Worm (Caenorhabditis elegans) whole organism, L2 larva: ENCODE results near the gene rig-3.

Experiments
- C34F6.9 ChIP-seq: fragments of 150-350 bp; optimal IDR thresholded peaks from 2 replicates; lab custom pipeline; 2014; ENCODE audit warnings: missing biosample characterization, missing genetic modification characterization
- F13H6.1 ChIP-seq: sonication (generic microtip); optimal IDR thresholded peaks from 2 replicates; lab custom pipeline; 2016; ENCODE audit warnings: missing genetic modification characterization, missing compliant biosample characterization
- R02D3.7 ChIP-seq: fragments of 150-350 bp; optimal IDR thresholded peaks from 2 replicates; lab custom pipeline; 2014; ENCODE audit warnings: missing biosample characterization, missing genetic modification characterization
- Y55F3AM.14 ChIP-seq: fragments of 200-800 bp; sonication (Bioruptor generic); optimal IDR thresholded peaks from 2 replicates; lab custom pipeline; 2018; ENCODE audit warnings: mild to moderate bottlenecking, missing genetic modification characterization, missing compliant biosample characterization
- alr-1 ChIP-seq: fragments of 150-350 bp; optimal IDR thresholded peaks from 2 replicates; lab custom pipeline; 2014; ENCODE audit warnings: missing biosample characterization, missing genetic modification characterization
- aly-2 ChIP-seq: fragments of 150-350 bp; optimal IDR thresholded peaks from 2 replicates; lab custom pipeline; 2014; ENCODE audit warnings: missing biosample characterization, missing genetic modification characterization
- ama-1 ChIP-seq: fragments of 150-350 bp; optimal IDR thresholded peaks from 2 replicates; lab custom pipeline; 2018; ENCODE audit warnings: inconsistent platforms
- blmp-1 ChIP-seq: sonication (generic microtip); optimal IDR thresholded peaks from 2 replicates; lab custom pipeline; 2017; ENCODE audit warnings: missing genetic modification characterization, mild to moderate bottlenecking, missing compliant biosample characterization, antibody characterized with exemption, moderate library complexity; ENCODE audit not compliant: insufficient read depth
- ceh-16 ChIP-seq: fragments of 150-350 bp; optimal IDR thresholded peaks from 2 replicates; lab custom pipeline; 2014; ENCODE audit warnings: missing biosample characterization, missing genetic modification characterization
- ceh-82 ChIP-seq: fragments of 150-350 bp; optimal IDR thresholded peaks from 2 replicates; lab custom pipeline; 2014; ENCODE audit warnings: missing biosample characterization, missing genetic modification characterization
- crh-2 ChIP-seq: sonication (generic microtip); optimal IDR thresholded peaks from 2 replicates; lab custom pipeline; 2017; ENCODE audit warnings: missing biosample characterization, missing genetic modification characterization
- dmd-4 ChIP-seq: sonication (generic microtip); optimal IDR thresholded peaks from 2 replicates; lab custom pipeline; 2017; ENCODE audit warnings: missing biosample characterization, missing genetic modification characterization
- egl-27 ChIP-seq: sonication (generic microtip); optimal IDR thresholded peaks from 3 replicates; lab custom pipeline; 2017; ENCODE audit warnings: missing biosample characterization, missing genetic modification reagents, missing genetic modification characterization
- elt-1 ChIP-seq: fragments of 150-350 bp; optimal IDR thresholded peaks from 2 replicates; lab custom pipeline; 2014; ENCODE audit warnings: missing biosample characterization, missing genetic modification characterization
- elt-3 ChIP-seq: sonication (generic microtip); optimal IDR thresholded peaks from 2 replicates; lab custom pipeline; 2017; ENCODE audit warnings: missing biosample characterization, missing genetic modification characterization
- fos-1 ChIP-seq: fragments of 150-350 bp; optimal IDR thresholded peaks from 2 replicates; lab custom pipeline; 2014; ENCODE audit warnings: missing biosample characterization, missing genetic modification characterization
- gmeb-1 ChIP-seq: fragments of 150-350 bp; optimal IDR thresholded peaks from 2 replicates; lab custom pipeline; 2014; ENCODE audit warnings: missing biosample characterization, missing genetic modification characterization
- lin-11 ChIP-seq: fragments of 150-350 bp; sonication (generic microtip); optimal IDR thresholded peaks from 2 replicates; lab custom pipeline; 2014; ENCODE audit warnings: missing biosample characterization, missing genetic modification characterization, inconsistent platforms, mixed read lengths
- lin-13 ChIP-seq: fragments of 150-350 bp; optimal IDR thresholded peaks from 2 replicates; lab custom pipeline; 2014; ENCODE audit warnings: missing biosample characterization, missing genetic modification reagents, missing genetic modification characterization
- lin-39 ChIP-seq: fragments of 150-350 bp; optimal IDR thresholded peaks from 2 replicates; lab custom pipeline; 2014; ENCODE audit warnings: missing biosample characterization, missing genetic modification reagents, missing genetic modification characterization
- lsy-2 ChIP-seq, 2 experiments: fragments of 150-350 bp in 1 of 2; sonication (generic microtip) in 1 of 2; optimal IDR thresholded peaks; 2 replicates each; lab custom pipeline; 2014 to 2017; ENCODE audit warnings: missing biosample characterization in 2 of 2, missing genetic modification characterization in 2 of 2
- mab-5 ChIP-seq: fragments of 150-350 bp; optimal IDR thresholded peaks from 2 replicates; lab custom pipeline; 2014; ENCODE audit warnings: missing biosample characterization, missing genetic modification characterization
- mbf-1 ChIP-seq: sonication (generic microtip); optimal IDR thresholded peaks from 2 replicates; lab custom pipeline; 2017; ENCODE audit warnings: missing biosample characterization, missing genetic modification characterization
- mdl-1 ChIP-seq, 2 experiments: fragments of 150-350 bp in 1 of 2; sonication (generic microtip) in 1 of 2; optimal IDR thresholded peaks; 2 replicates each; lab custom pipeline; 2017; ENCODE audit warnings: missing biosample characterization in 2 of 2, missing genetic modification characterization in 2 of 2
- nhr-10 ChIP-seq: sonication (generic microtip); optimal IDR thresholded peaks from 2 replicates; lab custom pipeline; 2017; ENCODE audit warnings: missing biosample characterization, missing genetic modification characterization
- nhr-12 ChIP-seq: fragments of 150-350 bp; optimal IDR thresholded peaks from 2 replicates; lab custom pipeline; 2014; ENCODE audit warnings: missing biosample characterization, missing genetic modification characterization
- nhr-129 ChIP-seq: fragments of 150-350 bp; optimal IDR thresholded peaks from 2 replicates; lab custom pipeline; 2014; ENCODE audit warnings: missing biosample characterization, missing genetic modification characterization
- nhr-23 ChIP-seq: fragments of 150-350 bp; optimal IDR thresholded peaks from 2 replicates; lab custom pipeline; 2014; ENCODE audit warnings: missing biosample characterization, missing genetic modification reagents, missing genetic modification characterization
- nhr-237 ChIP-seq: fragments of 150-350 bp; optimal IDR thresholded peaks from 2 replicates; lab custom pipeline; 2014; ENCODE audit warnings: missing biosample characterization, missing genetic modification characterization
- nhr-25 ChIP-seq: fragments of 150-350 bp; sonication (generic microtip); optimal IDR thresholded peaks from 3 replicates; lab custom pipeline; 2014; ENCODE audit warnings: missing biosample characterization, missing genetic modification characterization
- nhr-6 ChIP-seq: fragments of 150-350 bp; optimal IDR thresholded peaks from 2 replicates; lab custom pipeline; 2014; ENCODE audit warnings: missing biosample characterization, missing genetic modification characterization
- nhr-77 ChIP-seq: fragments of 150-350 bp; optimal IDR thresholded peaks from 2 replicates; lab custom pipeline; 2014; ENCODE audit warnings: missing biosample characterization, missing genetic modification characterization
- sem-4 ChIP-seq: fragments of 150-350 bp; optimal IDR thresholded peaks from 2 replicates; lab custom pipeline; 2014; ENCODE audit warnings: missing biosample characterization, missing genetic modification reagents, missing genetic modification characterization
- skn-1 ChIP-seq: sonication (generic microtip); optimal IDR thresholded peaks from 2 replicates; lab custom pipeline; 2017; ENCODE audit warnings: missing biosample characterization, missing genetic modification characterization
- sma-3 ChIP-seq: sonication (generic microtip); optimal IDR thresholded peaks from 2 replicates; lab custom pipeline; 2016; ENCODE audit warnings: missing genetic modification reagents, missing genetic modification characterization, missing compliant biosample characterization
- sma-9 ChIP-seq, 2 experiments: fragments of 150-350 bp in 1 of 2; sonication (generic microtip) in 1 of 2; optimal IDR thresholded peaks; 2 replicates each; lab custom pipeline; 2014 to 2016; ENCODE audit warnings: missing genetic modification characterization in 2 of 2, mild to moderate bottlenecking in 1 of 2, missing biosample characterization in 1 of 2, missing compliant biosample characterization in 1 of 2, missing genetic modification reagents in 1 of 2, moderate library complexity in 1 of 2
- snpc-4 ChIP-seq: fragments of 150-350 bp; optimal IDR thresholded peaks from 2 replicates; lab custom pipeline; 2014; ENCODE audit warnings: missing biosample characterization, missing genetic modification characterization
- unc-39 ChIP-seq: fragments of 150-350 bp; optimal IDR thresholded peaks from 2 replicates; lab custom pipeline; 2014; ENCODE audit warnings: missing biosample characterization, missing genetic modification characterization
- unc-55 ChIP-seq: fragments of 150-350 bp; sonication (generic microtip); optimal IDR thresholded peaks from 3 replicates; lab custom pipeline; 2014; ENCODE audit warnings: missing biosample characterization, missing genetic modification reagents, missing genetic modification characterization
- unc-62 ChIP-seq: fragments of 150-350 bp; optimal IDR thresholded peaks from 2 replicates; lab custom pipeline; 2014; ENCODE audit warnings: missing biosample characterization, missing genetic modification reagents, missing genetic modification characterization
- zag-1 ChIP-seq: fragments of 150-350 bp; optimal IDR thresholded peaks from 2 replicates; lab custom pipeline; 2014; ENCODE audit warnings: missing biosample characterization, missing genetic modification characterization
- ztf-1 ChIP-seq: fragments of 200-800 bp; sonication (Bioruptor generic); conservative IDR thresholded peaks from 2 replicates; pipeline ENCODE4 v1.3.6; 2022; ENCODE audit warnings: missing genetic modification characterization, missing compliant biosample characterization
- ztf-11 ChIP-seq: sonication (generic microtip); optimal IDR thresholded peaks from 2 replicates; lab custom pipeline; 2017; ENCODE audit warnings: missing biosample characterization, missing genetic modification characterization
- ztf-4 ChIP-seq: fragments of 150-350 bp; optimal IDR thresholded peaks from 2 replicates; lab custom pipeline; 2014; ENCODE audit warnings: missing biosample characterization, missing genetic modification characterization

Gene rig-3

ce11 chrX:6835166-6835565 lies 18.3 kb upstream of the rig-3 start, which contains the start of gene F41B4.2:
Gene F41B4.2 (minus strand): TSS chrX:6835266.
- TF ChIP-seq aly-2 (tag; lab: Kevin White, UChicago): no peak
- no peak for TF ChIP-seq ceh-82 (tag; lab: Kevin White, UChicago)
- TF ChIP-seq unc-62 (GFP tag; lab: Kevin White, UChicago): no peak
- no peak for TF ChIP-seq ceh-16 (tag; lab: Kevin White, UChicago)
- TF ChIP-seq, all 48 proteins: peak for 0

DNA sequence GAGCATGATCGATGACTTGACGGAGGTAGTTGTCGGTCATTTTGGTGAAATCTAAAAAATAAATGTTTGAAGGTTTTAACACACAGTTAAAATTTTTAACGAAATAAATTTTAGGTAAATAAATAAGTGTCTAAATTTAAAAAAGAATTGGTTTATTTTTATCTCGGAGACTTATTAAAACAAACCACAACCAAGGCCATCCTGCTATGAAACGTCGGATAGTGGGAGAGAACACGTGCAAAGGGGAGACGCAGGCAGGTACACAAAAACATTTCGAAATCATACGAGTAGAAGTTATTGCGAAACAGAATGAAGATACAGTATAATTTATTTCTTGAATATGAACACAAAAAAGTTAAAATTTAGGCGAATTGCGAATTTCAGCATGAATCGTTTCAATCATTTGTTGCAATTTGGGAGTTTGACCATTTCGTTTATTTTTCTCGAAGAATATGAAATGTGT lies 17.3 kb upstream of the rig-3 start, which contains the start of gene F41B4.3:
Gene F41B4.3 (minus strand): TSS at position 51 of the 463 bp plus-strand sequence.
- no peak for TF ChIP-seq ceh-16 (tag; lab: Kevin White, UChicago)
- no peak for TF ChIP-seq snpc-4 (tag; lab: Kevin White, UChicago)
- no peak for TF ChIP-seq elt-3 (tag; lab: Kevin White, UChicago)
- peak in 1 of 2 experiments; percentile 56 for TF ChIP-seq lsy-2 (tag; optimal IDR thresholded peaks at IDR 0.05; lab: Kevin White, UChicago)
- TF ChIP-seq ztf-1 (GFP tag; lab: Robert Waterston, UW): no peak
- no peak for TF ChIP-seq skn-1
- TF ChIP-seq nhr-129 (tag; lab: Kevin White, UChicago): peak; percentile 39
- no peak for TF ChIP-seq F13H6.1 (tag; lab: Kevin White, UChicago)
- peak; percentile 55 for TF ChIP-seq C34F6.9
- no peak for TF ChIP-seq fos-1 (tag; lab: Kevin White, UChicago)
- no peak for TF ChIP-seq nhr-6 (tag; lab: Kevin White, UChicago)
- no peak for TF ChIP-seq crh-2
- peak; percentile 7 for TF ChIP-seq nhr-25 (tag; lab: Kevin White, UChicago)
- TF ChIP-seq lin-39 (tag; lab: Kevin White, UChicago): no peak
- no peak for TF ChIP-seq Y55F3AM.14 (GFP tag; lab: Kevin White, UChicago)
- TF ChIP-seq nhr-77: no peak
- no peak for TF ChIP-seq ceh-82 (tag; lab: Kevin White, UChicago)
- no peak for TF ChIP-seq nhr-10 (tag; lab: Kevin White, UChicago)
- TF ChIP-seq mdl-1 (tag; optimal IDR thresholded peaks at IDR 0.05; lab: Kevin White, UChicago): peak in 1 of 2 experiments; percentile 31
- TF ChIP-seq blmp-1 (tag; lab: Kevin White, UChicago): no peak
- no peak for TF ChIP-seq aly-2 (tag; lab: Kevin White, UChicago)
- TF ChIP-seq lin-11: no peak
- no peak for TF ChIP-seq nhr-23 (tag; lab: Kevin White, UChicago)
- no peak for TF ChIP-seq alr-1 (tag; lab: Kevin White, UChicago)
- TF ChIP-seq lin-13 (GFP tag; lab: Kevin White, UChicago): no peak
- no peak for TF ChIP-seq dmd-4 (tag; lab: Kevin White, UChicago)
- TF ChIP-seq elt-1 (tag; lab: Kevin White, UChicago): no peak
- TF ChIP-seq unc-55 (GFP tag; lab: Kevin White, UChicago): peak; percentile 69
- TF ChIP-seq unc-39: no peak

- TF ChIP-seq mbf-1 (tag; lab: Kevin White, UChicago) (no peak), nhr-25 (tag; lab: Kevin White, UChicago) (peak; percentile 83), ceh-16 (tag; lab: Kevin White, UChicago) (peak; percentile 35), nhr-12 (tag; lab: Kevin White, UChicago) (no peak), mdl-1 (tag; optimal IDR thresholded peaks at IDR 0.05; lab: Kevin White, UChicago) (no peak), ceh-82 (tag; lab: Kevin White, UChicago) (peak; percentile 26), blmp-1 (tag; lab: Kevin White, UChicago) (peak; percentile 13), ztf-1 (GFP tag; lab: Robert Waterston, UW) (no peak), sma-3 (GFP tag; lab: Kevin White, UChicago) (peak; percentile 84), alr-1 (tag; lab: Kevin White, UChicago) (no peak), zag-1 (tag; lab: Kevin White, UChicago) (peak; percentile 45), egl-27 (peak; percentile 15), nhr-129 (tag; lab: Kevin White, UChicago) (peak; percentile 92), elt-1 (tag; lab: Kevin White, UChicago) (no peak), crh-2 (peak; percentile 90), R02D3.7 (tag; lab: Kevin White, UChicago) (peak; percentile 24), ztf-4 (tag; lab: Kevin White, UChicago) (peak; percentile 35), unc-62 (GFP tag; lab: Kevin White, UChicago) (no peak), lin-11 (peak; percentile 14), nhr-237 (tag; lab: Kevin White, UChicago) (no peak), unc-55 (GFP tag; lab: Kevin White, UChicago) (peak; percentile 96), ama-1 (lab: Kevin White, UChicago) (peak; percentile 31), sem-4 (peak; percentile 84), mab-5 (tag; lab: Kevin White, UChicago) (no peak), F13H6.1 (tag; lab: Kevin White, UChicago) (peak; percentile 64), gmeb-1 (tag; lab: Kevin White, UChicago) (peak; percentile 82), nhr-77 (peak; percentile 21), unc-39 (no peak), lin-39 (tag; lab: Kevin White, UChicago) (no peak), elt-3 (tag; lab: Kevin White, UChicago) (no peak), ztf-11 (no peak), nhr-6 (tag; lab: Kevin White, UChicago) (peak; percentile 74), sma-9 (GFP tag; optimal IDR thresholded peaks at IDR 0.05; lab: Kevin White, UChicago) (peak; percentile 83), sma-9 (tag; optimal IDR thresholded peaks at IDR 0.05; lab: Kevin White, UChicago) (no peak), skn-1 (peak; percentile 66), nhr-10 (tag; lab: Kevin White, UChicago) (no peak)
Observed at ce11 chrX:6840670-6841308, 12.6 kb upstream of the rig-3 start, which contains the start of the genes glr-6 and asg-2. Gene glr-6 (minus strand): TSS chrX:6840720. Gene asg-2 (plus strand): TSS chrX:6841258.
